Worm (Caenorhabditis elegans): Measurements from ENCODE around the gene C44B9.2.

ce11 chrIII:10831483-10831882 is 43.7 kb upstream of the C44B9.2 start:
- TF ChIP-seq nhr-11 (tag; optimal IDR thresholded peaks at IDR 0.05) (no peak), ama-1 (optimal IDR thresholded peaks at IDR 0.05) (no peak), nhr-12 (tag; optimal IDR thresholded peaks at IDR 0.05) (no peak), alr-1 (tag; optimal IDR thresholded peaks at IDR 0.05) (no peak), elt-3 (tag; optimal IDR thresholded peaks at IDR 0.05) (no peak), peb-1 (tag; optimal IDR thresholded peaks at IDR 0.05) (no peak), ztf-4 (tag; optimal IDR thresholded peaks at IDR 0.05) (no peak)

Measured in whole organism, L2 larva.